Worm (Caenorhabditis elegans) whole organism, L4/young adult: ENCODE measurements around the gene ZK742.4.

Experiments used
- W03F9.2 ChIP-seq: fragments of 150-350 bp; optimal IDR thresholded peaks from 2 replicates; lab custom pipeline; 2014; ENCODE audit warnings: missing biosample characterization, missing genetic modification characterization
- him-1 ChIP-seq: sonication (generic microtip); optimal IDR thresholded peaks from 2 replicates; lab custom pipeline; 2016; ENCODE audit warnings: missing genotype, missing genetic modification reagents, missing genetic modification characterization, missing compliant biosample characterization

DNA sequence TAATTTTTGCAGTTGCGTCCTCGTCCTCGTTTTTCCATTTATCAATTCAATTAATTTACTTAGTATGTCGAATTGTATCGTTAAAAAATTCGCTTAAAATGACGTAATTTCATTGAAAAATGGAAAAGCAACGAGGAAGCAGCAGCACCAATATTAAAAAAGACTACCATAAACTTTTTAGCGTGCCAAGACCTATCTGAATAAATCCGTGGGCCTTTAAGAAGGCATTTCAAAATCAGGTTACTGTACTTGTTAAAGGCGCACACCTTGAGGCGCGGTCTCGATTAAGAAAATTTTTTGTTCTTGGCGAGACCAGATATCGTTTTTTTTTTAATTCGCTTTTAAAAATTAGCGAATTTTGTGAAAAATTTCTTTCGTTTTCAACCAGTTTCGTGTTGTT, 37.9 kb downstream of the ZK742.4 start:
- TF ChIP-seq W03F9.2 (tag; lab: Kevin White, UChicago) = no peak
- TF ChIP-seq him-1 (tag; lab: Kevin White, UChicago) = no peak
